Worm (Caenorhabditis elegans) whole organism, late embryonic: ENCODE results near the gene fbxa-16.
"Not testable (repeated sequence)": the region's sequence is repeated elsewhere in the genome, so short reads cannot be mapped to it uniquely, and the experiment has no call there.

Source experiments
- C38D4.7 ChIP-seq: fragments of 200-800 bp; sonication (Bioruptor generic); optimal IDR thresholded peaks from 2 replicates; lab custom pipeline; 2018; ENCODE audit warnings: mild to moderate bottlenecking, missing genetic modification characterization, moderate library complexity, missing compliant biosample characterization
- F13H6.1 ChIP-seq: sonication (generic microtip); optimal IDR thresholded peaks from 2 replicates; lab custom pipeline; 2016; ENCODE audit warnings: missing genetic modification characterization, missing compliant biosample characterization
- K02D7.2 ChIP-seq: sonication (generic microtip); optimal IDR thresholded peaks from 2 replicates; lab custom pipeline; 2017; ENCODE audit warnings: mild to moderate bottlenecking, missing genetic modification characterization, missing compliant biosample characterization
- K09A11.1 ChIP-seq: sonication (generic microtip); optimal IDR thresholded peaks from 2 replicates; lab custom pipeline; 2017; ENCODE audit warnings: antibody characterized with exemption, mild to moderate bottlenecking, missing genetic modification characterization, missing compliant biosample characterization; ENCODE audit not compliant: insufficient read depth
- T23F11.4 ChIP-seq: fragments of 200-800 bp; sonication (Bioruptor generic); optimal IDR thresholded peaks from 2 replicates; lab custom pipeline; 2018; ENCODE audit warnings: mild to moderate bottlenecking, missing genetic modification characterization, missing compliant biosample characterization
- Y22D7AL.16 ChIP-seq: sonication (generic microtip); optimal IDR thresholded peaks from 2 replicates; lab custom pipeline; 2016; ENCODE audit warnings: missing genetic modification characterization, missing compliant biosample characterization
- ama-1 ChIP-seq: fragments of 150-350 bp; optimal IDR thresholded peaks from 2 replicates; lab custom pipeline; 2014
- ceh-24 ChIP-seq: sonication (generic microtip); optimal IDR thresholded peaks from 2 replicates; lab custom pipeline; 2016; ENCODE audit warnings: mild to moderate bottlenecking, missing genetic modification characterization, missing compliant biosample characterization
- ceh-30 ChIP-seq: fragments of 150-350 bp; optimal IDR thresholded peaks from 2 replicates; lab custom pipeline; 2014; ENCODE audit warnings: missing biosample characterization, missing genetic modification characterization
- ceh-45 ChIP-seq: fragments of 200-800 bp; sonication (Bioruptor generic); IDR thresholded peaks from 2 replicates; pipeline ENCODE4 v1.3.6; 2022; ENCODE audit warnings: missing genetic modification reagents, missing genetic modification characterization, missing compliant biosample characterization
- ceh-6 ChIP-seq: fragments of 200-800 bp; sonication (Bioruptor generic); optimal IDR thresholded peaks from 2 replicates; lab custom pipeline; 2018; ENCODE audit warnings: mild to moderate bottlenecking, missing genetic modification characterization, missing compliant biosample characterization
- dmd-4 ChIP-seq: sonication (generic microtip); optimal IDR thresholded peaks from 2 replicates; lab custom pipeline; 2016; ENCODE audit warnings: borderline replicate concordance, missing genetic modification characterization, missing compliant biosample characterization
- dve-1 ChIP-seq: sonication (generic microtip); optimal IDR thresholded peaks from 2 replicates; lab custom pipeline; 2017; ENCODE audit warnings: antibody characterized with exemption, mild to moderate bottlenecking, missing genetic modification characterization, missing compliant biosample characterization
- ets-4 ChIP-seq: sonication (generic microtip); optimal IDR thresholded peaks from 2 replicates; lab custom pipeline; 2016; ENCODE audit warnings: missing genetic modification characterization, missing compliant biosample characterization
- eyg-1 ChIP-seq: sonication (generic microtip); optimal IDR thresholded peaks from 2 replicates; lab custom pipeline; 2016; ENCODE audit warnings: missing genotype, missing genetic modification characterization, missing compliant biosample characterization
- fkh-10 ChIP-seq: fragments of 150-350 bp; optimal IDR thresholded peaks from 2 replicates; lab custom pipeline; 2014; ENCODE audit warnings: missing biosample characterization, missing genetic modification reagents, missing genetic modification characterization
- fkh-6 ChIP-seq: sonication (generic microtip); optimal IDR thresholded peaks from 2 replicates; lab custom pipeline; 2016; ENCODE audit warnings: missing genetic modification characterization, missing compliant biosample characterization
- hlh-13 ChIP-seq: fragments of 200-800 bp; sonication (Bioruptor generic); optimal IDR thresholded peaks from 2 replicates; lab custom pipeline; 2018; ENCODE audit warnings: mild to moderate bottlenecking, missing genetic modification characterization, missing compliant biosample characterization
- hlh-6 ChIP-seq: sonication (generic microtip); optimal IDR thresholded peaks from 2 replicates; lab custom pipeline; 2016; ENCODE audit warnings: missing genotype, missing genetic modification characterization, missing compliant biosample characterization
- hlh-8 ChIP-seq: sonication (generic microtip); optimal IDR thresholded peaks from 2 replicates; lab custom pipeline; 2016; ENCODE audit warnings: missing genotype, missing genetic modification characterization, missing compliant biosample characterization
- madf-2 ChIP-seq: sonication (generic microtip); optimal IDR thresholded peaks from 2 replicates; lab custom pipeline; 2017; ENCODE audit warnings: missing genetic modification characterization, missing compliant biosample characterization
- mec-3 ChIP-seq: sonication (generic microtip); optimal IDR thresholded peaks from 2 replicates; lab custom pipeline; 2016; ENCODE audit warnings: borderline replicate concordance, missing genetic modification characterization, missing compliant biosample characterization
- nfya-1 ChIP-seq: sonication (generic microtip); optimal IDR thresholded peaks from 2 replicates; lab custom pipeline; 2017; ENCODE audit warnings: missing genetic modification characterization, mild to moderate bottlenecking, missing compliant biosample characterization, antibody characterized with exemption, moderate library complexity
- nhr-11 ChIP-seq: fragments of 150-350 bp; optimal IDR thresholded peaks from 2 replicates; lab custom pipeline; 2014; ENCODE audit warnings: missing biosample characterization, missing genetic modification characterization
- npax-4 ChIP-seq: sonication (generic microtip); optimal IDR thresholded peaks from 2 replicates; lab custom pipeline; 2016; ENCODE audit warnings: missing genetic modification characterization, missing compliant biosample characterization
- odd-2 ChIP-seq: sonication (generic microtip); optimal IDR thresholded peaks from 2 replicates; lab custom pipeline; 2017; ENCODE audit warnings: antibody characterized with exemption, mild to moderate bottlenecking, missing genetic modification characterization, missing compliant biosample characterization
- pax-1 ChIP-seq: fragments of 150-350 bp; optimal IDR thresholded peaks from 2 replicates; lab custom pipeline; 2014; ENCODE audit warnings: missing biosample characterization, missing genetic modification characterization
- pha-2 ChIP-seq: sonication (generic microtip); optimal IDR thresholded peaks from 2 replicates; lab custom pipeline; 2017; ENCODE audit warnings: mild to moderate bottlenecking, missing genetic modification characterization, missing compliant biosample characterization
- pqm-1 ChIP-seq: sonication (generic microtip); optimal IDR thresholded peaks from 2 replicates; lab custom pipeline; 2016; ENCODE audit warnings: missing genetic modification characterization, missing compliant biosample characterization
- pros-1 ChIP-seq: fragments of 150-350 bp; optimal IDR thresholded peaks from 2 replicates; lab custom pipeline; 2014; ENCODE audit warnings: missing biosample characterization, missing genetic modification reagents, missing genetic modification characterization
- rnt-1 ChIP-seq: sonication (generic microtip); optimal IDR thresholded peaks from 2 replicates; lab custom pipeline; 2016; ENCODE audit warnings: missing genetic modification characterization, missing compliant biosample characterization
- sox-2 ChIP-seq: fragments of 200-800 bp; sonication (Bioruptor generic); IDR thresholded peaks from 2 replicates; pipeline ENCODE4 v1.3.6; 2022; ENCODE audit warnings: missing genetic modification reagents, missing genetic modification characterization, missing compliant biosample characterization
- sox-4 ChIP-seq: sonication (generic microtip); optimal IDR thresholded peaks from 2 replicates; lab custom pipeline; 2017; ENCODE audit warnings: mild to moderate bottlenecking, missing genetic modification characterization, inconsistent platforms, missing compliant biosample characterization
- tbx-2 ChIP-seq: sonication (generic microtip); optimal IDR thresholded peaks from 2 replicates; lab custom pipeline; 2016; ENCODE audit warnings: missing genetic modification characterization, missing compliant biosample characterization
- tbx-7 ChIP-seq: sonication (generic microtip); optimal IDR thresholded peaks from 2 replicates; lab custom pipeline; 2016; ENCODE audit warnings: missing genotype, missing genetic modification characterization, missing compliant biosample characterization
- ttx-3 ChIP-seq: sonication (generic microtip); optimal IDR thresholded peaks from 2 replicates; lab custom pipeline; 2016; ENCODE audit warnings: missing genetic modification reagents, missing genetic modification characterization, missing compliant biosample characterization
- unc-55 ChIP-seq: sonication (generic microtip); optimal IDR thresholded peaks from 2 replicates; lab custom pipeline; 2017; ENCODE audit warnings: missing biosample characterization, missing genetic modification reagents, missing genetic modification characterization
- zip-5 ChIP-seq: sonication (generic microtip); optimal IDR thresholded peaks from 2 replicates; lab custom pipeline; 2016; ENCODE audit warnings: missing genetic modification characterization, missing compliant biosample characterization

fbxa-16 gene

ce11 chrX:119363-119762 lies at the start of gene fbxa-16:
fbxa-16 (plus strand) TSS chrX:119663.
- not testable (repeated sequence) for TF ChIP-seq sox-2; F13H6.1 (tag; lab: Kevin White, UChicago); ttx-3

- TF ChIP-seq rnt-1 (tag; lab: Kevin White, UChicago) (no peak), zip-5 (tag; lab: Kevin White, UChicago) (no peak), fkh-6 (tag; lab: Kevin White, UChicago) (no peak), ceh-24 (tag; lab: Kevin White, UChicago) (no peak), odd-2 (no peak), nfya-1 (tag; lab: Kevin White, UChicago) (no peak), dmd-4 (no peak), pha-2 (tag; lab: Kevin White, UChicago) (no peak), tbx-7 (tag; lab: Kevin White, UChicago) (no peak), T23F11.4 (no peak), ceh-30 (no peak), pqm-1 (tag; lab: Kevin White, UChicago) (no peak), ceh-45 (no peak), npax-4 (tag; lab: Kevin White, UChicago) (no peak), madf-2 (tag; lab: Kevin White, UChicago) (no peak), hlh-13 (GFP tag; lab: Kevin White, UChicago) (no peak), unc-55 (GFP tag; lab: Kevin White, UChicago) (no peak), ceh-6 (GFP tag; lab: Kevin White, UChicago) (no peak), C38D4.7 (GFP tag; lab: Kevin White, UChicago) (no peak)
Observed at ce11 chrX:84602-85001, 34.9 kb upstream of the fbxa-16 start.

- no peak for TF ChIP-seq dmd-4
- no peak for TF ChIP-seq K09A11.1 (tag; lab: Kevin White, UChicago)
- TF ChIP-seq dve-1 (tag; lab: Kevin White, UChicago), result no peak
- TF ChIP-seq Y22D7AL.16 (tag; lab: Kevin White, UChicago), result no peak
- no peak for TF ChIP-seq K02D7.2 (tag; lab: Kevin White, UChicago)
Observed at ce11 chrX:88905-89304, 30.6 kb upstream of the fbxa-16 start.

- not testable (repeated sequence) for TF ChIP-seq pqm-1 (tag; lab: Kevin White, UChicago); F13H6.1 (tag; lab: Kevin White, UChicago); odd-2
Observed at ce11 chrX:104737-105136, 14.7 kb upstream of the fbxa-16 start, which contains the start of gene Y73B3A.4. Y73B3A.4 (minus strand) TSS chrX:104777.

ce11 chrX:108929-109328 lies 10.5 kb upstream of the fbxa-16 start, which contains the start of gene elk-2:
elk-2 (minus strand) TSS chrX:109029.
- not testable (repeated sequence) for TF ChIP-seq rnt-1 (tag; lab: Kevin White, UChicago); ttx-3; hlh-8 (tag; lab: Kevin White, UChicago)

- TF ChIP-seq sox-2; fkh-10 (GFP tag; lab: Kevin White, UChicago); ets-4: not testable (repeated sequence)
Observed at ce11 chrX:114400-114799, 5.1 kb upstream of the fbxa-16 start, which contains the start of gene fbxa-221. fbxa-221 (plus strand) TSS chrX:114700.

ce11 chrX:117080-117479 lies 2.4 kb upstream of the fbxa-16 start, which contains the start of gene fbxa-222:
fbxa-222 (plus strand) TSS chrX:117380.
- TF ChIP-seq pax-1 (tag; lab: Kevin White, UChicago), result no peak
- no peak for TF ChIP-seq mec-3 (tag; lab: Kevin White, UChicago)
- no peak for TF ChIP-seq zip-5 (tag; lab: Kevin White, UChicago)
- no peak for TF ChIP-seq tbx-2
- no peak for TF ChIP-seq eyg-1 (tag; lab: Kevin White, UChicago)
- TF ChIP-seq nhr-11 (tag; lab: Kevin White, UChicago), result no peak
- no peak for TF ChIP-seq dmd-4
- no peak for TF ChIP-seq sox-4
- no peak for TF ChIP-seq pros-1
- TF ChIP-seq pqm-1 (tag; lab: Kevin White, UChicago), result no peak
- no peak for TF ChIP-seq hlh-6 (tag; lab: Kevin White, UChicago)
- TF ChIP-seq ama-1 (lab: Kevin White, UChicago), result no peak
- TF ChIP-seq odd-2, result no peak
- TF ChIP-seq, all 69 proteins: peak for 0
